1 fruit fly cellular context compared by ENCODE assay signal in the genomic region with DNA sequence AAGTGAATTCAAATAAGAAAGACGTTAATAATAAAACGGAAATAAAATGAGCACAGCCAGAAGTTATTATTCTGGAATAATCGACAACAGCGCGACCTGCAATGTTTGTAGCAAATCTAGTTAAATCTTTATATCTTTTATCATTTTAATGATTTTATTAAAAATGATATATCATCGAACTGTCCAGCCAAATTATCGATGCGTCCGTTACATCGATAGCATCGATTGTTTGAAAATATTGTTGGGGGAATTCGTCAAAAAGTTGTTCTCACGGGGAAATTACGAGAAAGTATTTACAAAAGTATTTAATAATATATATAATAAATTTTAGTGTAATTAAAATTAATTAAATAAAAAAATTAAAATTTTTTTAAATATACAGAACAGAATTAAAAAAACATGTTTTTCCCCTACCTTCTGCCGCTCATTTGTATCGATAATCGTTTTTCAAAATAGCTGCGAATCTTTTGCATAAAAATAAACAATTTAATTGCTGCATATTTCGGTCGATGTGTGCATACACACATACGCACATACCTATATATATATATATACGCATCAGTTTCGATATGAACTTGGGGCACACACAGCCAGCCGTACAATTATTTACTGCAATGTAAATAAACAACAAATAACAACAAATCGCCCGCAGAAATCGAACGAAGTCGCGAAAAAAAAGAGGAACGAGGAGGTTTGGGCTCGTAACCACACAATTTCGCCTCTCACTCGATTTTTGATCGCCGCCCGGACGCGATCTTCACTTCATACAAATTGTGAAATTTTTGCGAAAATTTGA.
A peak's percentile ranks its signal among the peaks of the same experiment; 100 is the strongest.
TF ChIP-seq lines count a peak whose summit lies in the region.

Gene CG32599, plus strand, starts transcription at position 746 of the 796 bp plus-strand sequence.

TF ChIP-seq in whole organism, embryonic, 481 proteins besides CTCF, POLR2A, EP300 and RAD21 (continued from another document and continues in another):
- TF ChIP-seq fd3F (GFP tag; optimal IDR thresholded peaks at IDR 0.05; lab: Kevin White, UChicago) (no peak), MTF-1 (GFP tag; optimal IDR thresholded peaks at IDR 0.05; lab: Kevin White, UChicago; ENCODE audit: borderline replicate concordance) (no peak), gfzf (GFP tag; optimal IDR thresholded peaks at IDR 0.05; lab: Kevin White, UChicago) (peak; percentile 27), GATAe (GFP tag; conservative IDR thresholded peaks at IDR 0.05; lab: Robert Waterston, UW) (no peak), p53 (GFP tag; optimal IDR thresholded peaks at IDR 0.05; lab: Kevin White, UChicago) (no peak), CG3281 (GFP tag; optimal IDR thresholded peaks at IDR 0.05; lab: Kevin White, UChicago) (no peak), CG43689 (GFP tag; IDR thresholded peaks at IDR 0.05; lab: Robert Waterston, UW) (no peak), CG2875 (GFP tag; optimal IDR thresholded peaks at IDR 0.05; lab: Kevin White, UChicago) (no peak), Dbx (GFP tag; IDR thresholded peaks at IDR 0.05; lab: Robert Waterston, UW) (peak; percentile 48; the same call in 1 of the 3 replicates), CG18599 (GFP tag; optimal IDR thresholded peaks at IDR 0.05; lab: Kevin White, UChicago) (peak; percentile 10), ken (GFP tag; IDR thresholded peaks at IDR 0.05; lab: Robert Waterston, UW) (no peak), CG14710 (tag; optimal IDR thresholded peaks at IDR 0.05; lab: Kevin White, UChicago) (peak; percentile 40), Hsf (GFP tag; optimal IDR thresholded peaks at IDR 0.05; lab: Kevin White, UChicago) (no peak), CG11456 (GFP tag; IDR thresholded peaks at IDR 0.05; lab: Robert Waterston, UW) (no peak), exex (tag; optimal IDR thresholded peaks at IDR 0.05; lab: Kevin White, UChicago) (no peak), HLH3B (GFP tag; IDR thresholded peaks at IDR 0.05; lab: Robert Waterston, UW) (peak; percentile 37; the same call in 1 of the 2 replicates), inv (GFP tag; IDR thresholded peaks at IDR 0.05; lab: Robert Waterston, UW; ENCODE audit: partially characterized antibody) (peak; percentile 46), ranshi (GFP tag; IDR thresholded peaks at IDR 0.05; lab: Robert Waterston, UW) (peak; percentile 40; the same call in 1 of the 2 replicates), CG18476 (GFP tag; optimal IDR thresholded peaks at IDR 0.05; lab: Kevin White, UChicago) (no peak), CG12219 (GFP tag; optimal IDR thresholded peaks at IDR 0.05; lab: Kevin White, UChicago) (no peak), CG7357 (GFP tag; IDR thresholded peaks at IDR 0.05; lab: Robert Waterston, UW) (peak; percentile 73), Aef1 (GFP tag; IDR thresholded peaks at IDR 0.05; lab: Robert Waterston, UW) (0 out of 3 replicates have a peak, but pooled peaks have one; percentile 23), lbe (GFP tag; optimal IDR thresholded peaks at IDR 0.05; lab: Kevin White, UChicago) (no peak), Opbp (GFP tag; IDR thresholded peaks at IDR 0.05; lab: Robert Waterston, UW; ENCODE audit: partially characterized antibody) (peak; percentile 41; the same call in 1 of the 3 replicates), bowl (GFP tag; IDR thresholded peaks at IDR 0.05; lab: Robert Waterston, UW) (no peak), sens (GFP tag; lab: Kevin White, UChicago) (peak; percentile 36), CG3838 (GFP tag; optimal IDR thresholded peaks at IDR 0.05; lab: Kevin White, UChicago) (no peak), CkIIα-i1 (GFP tag; IDR thresholded peaks at IDR 0.05; lab: Robert Waterston, UW) (no peak), seq (GFP tag; IDR thresholded peaks at IDR 0.05; lab: Robert Waterston, UW) (no peak), tup (GFP tag; optimal IDR thresholded peaks at IDR 0.05; lab: Kevin White, UChicago) (no peak), CG10366 (GFP tag; IDR thresholded peaks at IDR 0.05; lab: Robert Waterston, UW) (peak; percentile 59), Dip3 (GFP tag; optimal IDR thresholded peaks at IDR 0.05; lab: Kevin White, UChicago) (no peak), D (optimal IDR thresholded peaks at IDR 0.05; lab: Kevin White, UChicago) (no peak), D (GFP tag; optimal IDR thresholded peaks at IDR 0.05; lab: Kevin White, UChicago) (no peak), ssp (GFP tag; IDR thresholded peaks at IDR 0.05; lab: Robert Waterston, UW) (peak; percentile 72), CG3726 (GFP tag; IDR thresholded peaks at IDR 0.05; lab: Robert Waterston, UW) (no peak), Pdp1 (GFP tag; optimal IDR thresholded peaks at IDR 0.05; lab: Kevin White, UChicago) (no peak), crc (GFP tag; optimal IDR thresholded peaks at IDR 0.05; lab: Kevin White, UChicago) (no peak), pros (GFP tag; optimal IDR thresholded peaks at IDR 0.05; lab: Kevin White, UChicago) (no peak), Myb (GFP tag; optimal IDR thresholded peaks at IDR 0.05; lab: Kevin White, UChicago) (peak; percentile 51), CHES-1-like (GFP tag; optimal IDR thresholded peaks at IDR 0.05; lab: Kevin White, UChicago) (no peak), H2.0 (GFP tag; IDR thresholded peaks at IDR 0.05; lab: Robert Waterston, UW) (0 out of 2 replicates have a peak, but pooled peaks have one; percentile 32), yki (optimal IDR thresholded peaks at IDR 0.05; lab: Kevin White, UChicago) (no peak), gcm2 (GFP tag; optimal IDR thresholded peaks at IDR 0.05; lab: Kevin White, UChicago) (no peak), amos (GFP tag; IDR thresholded peaks at IDR 0.05; lab: Robert Waterston, UW; ENCODE audit: partially characterized antibody) (peak; percentile 62), E2f1 (GFP tag; IDR thresholded peaks at IDR 0.05; lab: Robert Waterston, UW) (peak; percentile 47; the same call in 1 of the 2 replicates), cwo (GFP tag; optimal IDR thresholded peaks at IDR 0.05; lab: Kevin White, UChicago) (no peak), Camta (GFP tag; optimal IDR thresholded peaks at IDR 0.05; lab: Kevin White, UChicago) (no peak), Asciz (GFP tag; optimal IDR thresholded peaks at IDR 0.05; lab: Kevin White, UChicago) (no peak), CG14860 (GFP tag; IDR thresholded peaks at IDR 0.05; lab: Robert Waterston, UW; ENCODE audit: partially characterized antibody) (peak; percentile 59; the same call in 2 of the 3 replicates), pzg (GFP tag; optimal IDR thresholded peaks at IDR 0.05; lab: Kevin White, UChicago) (peak; percentile 23), CG10321 (GFP tag; IDR thresholded peaks at IDR 0.05; lab: Robert Waterston, UW) (no peak), NC2α (GFP tag; optimal IDR thresholded peaks at IDR 0.05; lab: Kevin White, UChicago) (no peak), lab (GFP tag; optimal IDR thresholded peaks at IDR 0.05; lab: Kevin White, UChicago) (peak; percentile 27), PHDP (tag; optimal IDR thresholded peaks at IDR 0.05; lab: Kevin White, UChicago) (peak; percentile 36), CG13287 (GFP tag; IDR thresholded peaks at IDR 0.05; lab: Robert Waterston, UW; ENCODE audit: partially characterized antibody) (peak; percentile 72), caup (GFP tag; optimal IDR thresholded peaks at IDR 0.05; lab: Kevin White, UChicago; ENCODE audit: severe bottlenecking) (no peak), CG30020 (tag; optimal IDR thresholded peaks at IDR 0.05; lab: Kevin White, UChicago) (peak; percentile 67), lov (optimal IDR thresholded peaks at IDR 0.05; lab: Kevin White, UChicago) (no peak), lov (GFP tag; IDR thresholded peaks at IDR 0.05; lab: Robert Waterston, UW) (no peak), CG15269 (tag; optimal IDR thresholded peaks at IDR 0.05; lab: Kevin White, UChicago) (peak; percentile 45), Ets65A (GFP tag; lab: Kevin White, UChicago) (no peak), nmo (GFP tag; optimal IDR thresholded peaks at IDR 0.05; lab: Kevin White, UChicago) (peak; percentile 48), Bgb (GFP tag; IDR thresholded peaks at IDR 0.05; lab: Robert Waterston, UW; ENCODE audit: partially characterized antibody) (peak; percentile 63), CG9817 (tag; optimal IDR thresholded peaks at IDR 0.05; lab: Kevin White, UChicago) (peak; percentile 4), stwl (tag; optimal IDR thresholded peaks at IDR 0.05; lab: Kevin White, UChicago) (peak; percentile 53), esg (GFP tag; conservative IDR thresholded peaks at IDR 0.05; lab: Robert Waterston, UW) (no peak), CG4424 (GFP tag; optimal IDR thresholded peaks at IDR 0.05; lab: Kevin White, UChicago) (peak; percentile 7), ase (GFP tag; IDR thresholded peaks at IDR 0.05; lab: Robert Waterston, UW) (peak; percentile 54; the same call in 1 of the 3 replicates), Hmr (GFP tag; optimal IDR thresholded peaks at IDR 0.05; lab: Kevin White, UChicago) (peak; percentile 38), Rfx (GFP tag; IDR thresholded peaks at IDR 0.05; lab: Robert Waterston, UW) (peak; percentile 38), gce (GFP tag; IDR thresholded peaks at IDR 0.05; lab: Robert Waterston, UW) (no peak), CG17568 (GFP tag; optimal IDR thresholded peaks at IDR 0.05; lab: Kevin White, UChicago) (no peak), CG2129 (GFP tag; IDR thresholded peaks at IDR 0.05; lab: Robert Waterston, UW; ENCODE audit: partially characterized antibody) (no peak; the same call in 1 of the 2 replicates), CG6272 (GFP tag; IDR thresholded peaks at IDR 0.05; lab: Robert Waterston, UW) (peak; percentile 26; the same call in 1 of the 2 replicates), CG18262 (tag; optimal IDR thresholded peaks at IDR 0.05; lab: Kevin White, UChicago) (peak; percentile 52), br (optimal IDR thresholded peaks at IDR 0.05; lab: Kevin White, UChicago) (no peak), CG14014 (GFP tag; IDR thresholded peaks at IDR 0.05; lab: Robert Waterston, UW) (peak; percentile 30; the same call in 1 of the 2 replicates), Fer3 (tag; optimal IDR thresholded peaks at IDR 0.05; lab: Kevin White, UChicago) (peak; percentile 12), CG7271 (tag; optimal IDR thresholded peaks at IDR 0.05; lab: Kevin White, UChicago) (peak; percentile 30), slbo (GFP tag; IDR thresholded peaks at IDR 0.05; lab: Robert Waterston, UW) (peak; percentile 59), hth (optimal IDR thresholded peaks at IDR 0.05; lab: Kevin White, UChicago) (no peak), Dll (GFP tag; IDR thresholded peaks at IDR 0.05; lab: Robert Waterston, UW; ENCODE audit: partially characterized antibody) (peak; percentile 73; the same call in 3 of the 4 replicates), CG3407 (GFP tag; optimal IDR thresholded peaks at IDR 0.05; lab: Kevin White, UChicago) (no peak), Kr (GFP tag; optimal IDR thresholded peaks at IDR 0.05; lab: Kevin White, UChicago) (no peak), mld (GFP tag; IDR thresholded peaks at IDR 0.05; lab: Robert Waterston, UW; ENCODE audit: partially characterized antibody) (peak; percentile 50; the same call in 1 of the 3 replicates), BEAF-32 (GFP tag; optimal IDR thresholded peaks at IDR 0.05; lab: Kevin White, UChicago) (peak; percentile 64), CG17359 (tag; optimal IDR thresholded peaks at IDR 0.05; lab: Kevin White, UChicago) (peak; percentile 43), Ada2b (GFP tag; IDR thresholded peaks at IDR 0.05; lab: Robert Waterston, UW) (peak; percentile 53), grn (GFP tag; optimal IDR thresholded peaks at IDR 0.05; lab: Kevin White, UChicago) (no peak), CG9609 (GFP tag; optimal IDR thresholded peaks at IDR 0.05; lab: Kevin White, UChicago) (no peak), CG30431 (GFP tag; optimal IDR thresholded peaks at IDR 0.05; lab: Kevin White, UChicago) (no peak), tx (GFP tag; optimal IDR thresholded peaks at IDR 0.05; lab: Kevin White, UChicago) (no peak), chm (GFP tag; IDR thresholded peaks at IDR 0.05; lab: Robert Waterston, UW) (no peak), E2f2 (GFP tag; IDR thresholded peaks at IDR 0.05; lab: Robert Waterston, UW) (peak; percentile 73), CG15514 (GFP tag; optimal IDR thresholded peaks at IDR 0.05; lab: Kevin White, UChicago) (peak; percentile 18), CG4730 (GFP tag; IDR thresholded peaks at IDR 0.05; lab: Robert Waterston, UW) (peak; percentile 42; the same call in 1 of the 2 replicates), Elba2 (GFP tag; optimal IDR thresholded peaks at IDR 0.05; lab: Kevin White, UChicago) (no peak), nerfin-1 (tag; optimal IDR thresholded peaks at IDR 0.05; lab: Kevin White, UChicago) (no peak), lola (GFP tag; optimal IDR thresholded peaks at IDR 0.05; lab: Kevin White, UChicago) (peak in 1 of 3 experiments; percentile 16), prd (optimal IDR thresholded peaks at IDR 0.05; lab: Kevin White, UChicago) (no peak), prd (GFP tag; IDR thresholded peaks at IDR 0.05; lab: Robert Waterston, UW) (peak; percentile 67; the same call in 2 of the 3 replicates), Dref (GFP tag; IDR thresholded peaks at IDR 0.05; lab: Robert Waterston, UW) (peak; percentile 69), MESR4 (GFP tag; optimal IDR thresholded peaks at IDR 0.05; lab: Kevin White, UChicago) (no peak), twi (tag; optimal IDR thresholded peaks at IDR 0.05; lab: Kevin White, UChicago) (no peak), CG18764 (GFP tag; optimal IDR thresholded peaks at IDR 0.05; lab: Kevin White, UChicago) (no peak), CG8944 (GFP tag; optimal IDR thresholded peaks at IDR 0.05; lab: Kevin White, UChicago) (no peak), ttk (GFP tag; IDR thresholded peaks at IDR 0.05; lab: Robert Waterston, UW) (no peak), Oli (tag; optimal IDR thresholded peaks at IDR 0.05; lab: Kevin White, UChicago) (peak; percentile 11), bsh (GFP tag; optimal IDR thresholded peaks at IDR 0.05; lab: Kevin White, UChicago) (peak in 1 of 2 experiments; percentile 44), CG34422 (GFP tag; IDR thresholded peaks at IDR 0.05; lab: Robert Waterston, UW) (0 out of 3 replicates have a peak, but pooled peaks have one; percentile 7), CG10209 (GFP tag; optimal IDR thresholded peaks at IDR 0.05; lab: Kevin White, UChicago) (peak; percentile 16), CG13775 (GFP tag; optimal IDR thresholded peaks at IDR 0.05; lab: Kevin White, UChicago) (peak; percentile 25), cato (GFP tag; optimal IDR thresholded peaks at IDR 0.05; lab: Kevin White, UChicago; ENCODE audit: borderline replicate concordance) (no peak), chif (GFP tag; optimal IDR thresholded peaks at IDR 0.05; lab: Kevin White, UChicago) (no peak), CG4282 (GFP tag; optimal IDR thresholded peaks at IDR 0.05; lab: Kevin White, UChicago) (no peak), nerfin-2 (GFP tag; IDR thresholded peaks at IDR 0.05; lab: Robert Waterston, UW; ENCODE audit: partially characterized antibody) (peak; percentile 61), CG11695 (GFP tag; IDR thresholded peaks at IDR 0.05; lab: Robert Waterston, UW) (0 out of 3 replicates have a peak, but pooled peaks have one; percentile 39), CG42726 (GFP tag; IDR thresholded peaks at IDR 0.05; lab: Robert Waterston, UW; ENCODE audit: partially characterized antibody) (peak; percentile 59; the same call in 1 of the 2 replicates)
